Fruit fly (Drosophila melanogaster): ENCODE measurements around the gene CG16863.

- TF ChIP-seq Sox14 (GFP tag; optimal IDR thresholded peaks at IDR 0.05): no peak
- TF ChIP-seq Gug (GFP tag; IDR thresholded peaks at IDR 0.05): no peak
Measured at dm6 chr2L:13805170-13805569, 14.4 kb downstream of the CG16863 start.
